Worm (Caenorhabditis elegans): ENCODE results near the gene F08H9.3.

- no peak for TF ChIP-seq med-1 (GFP tag; optimal IDR thresholded peaks at IDR 0.05; ENCODE audit: insufficient read depth)
- TF ChIP-seq flt-1 (GFP tag; IDR thresholded peaks at IDR 0.05) = no peak
- no peak for TF ChIP-seq ztf-29 (GFP tag; IDR thresholded peaks at IDR 0.05)
- TF ChIP-seq tab-1 (GFP tag; IDR thresholded peaks at IDR 0.05) = no peak
- no peak for TF ChIP-seq ztf-23 (GFP tag; IDR thresholded peaks at IDR 0.05)
Measured at ce11 chrV:14456626-14457025, 6.5 kb downstream of the F08H9.3 start, which contains the start of gene bmk-1.
